Fruit fly (Drosophila melanogaster) whole organism, prepupa: Measurements from ENCODE around the gene CG32971.

Source experiments
- CG10631 ChIP-seq: fragments of 200-800 bp; sonication (Bioruptor generic); optimal IDR thresholded peaks from 2 replicates; lab custom pipeline; 2016; ENCODE audit warnings: missing biosample characterization, missing genetic modification characterization
- CG10669 ChIP-seq: fragments of 200-800 bp; sonication (Bioruptor generic); optimal IDR thresholded peaks from 3 replicates; lab custom pipeline; 2018; ENCODE audit warnings: missing biosample characterization, mild to moderate bottlenecking, missing genetic modification characterization, moderate library complexity
- CG11294 ChIP-seq: fragments of 200-800 bp; sonication (Bioruptor generic); IDR thresholded peaks from 2 replicates; pipeline ENCODE4 v1.3.6; 2022; ENCODE audit warnings: missing biosample characterization, missing genetic modification characterization
- CG11762 ChIP-seq: fragments of 200-800 bp; sonication (Bioruptor generic); optimal IDR thresholded peaks from 3 replicates; lab custom pipeline; 2016; ENCODE audit warnings: missing biosample characterization, missing genetic modification characterization; ENCODE audit not compliant: insufficient read depth
- CG11902 ChIP-seq: fragments of 200-800 bp; sonication (Bioruptor generic); optimal IDR thresholded peaks from 3 replicates; lab custom pipeline; 2016; ENCODE audit warnings: missing biosample characterization, missing genetic modification characterization
- CG15336 ChIP-seq: fragments of 200-800 bp; sonication (Bioruptor generic); IDR thresholded peaks from 2 replicates; pipeline ENCODE4 v1.3.6; 2022; ENCODE audit warnings: missing biosample characterization, missing genetic modification characterization
- CG1621 ChIP-seq: fragments of 200-800 bp; sonication (Bioruptor generic); optimal IDR thresholded peaks from 3 replicates; lab custom pipeline; 2018; ENCODE audit warnings: missing biosample characterization, mild to moderate bottlenecking, missing genetic modification characterization
- CG31627 ChIP-seq: fragments of 200-800 bp; sonication (Bioruptor generic); optimal IDR thresholded peaks from 3 replicates; lab custom pipeline; 2016; ENCODE audit warnings: missing biosample characterization, missing genetic modification characterization
- CG32006 ChIP-seq: fragments of 200-800 bp; sonication (Bioruptor generic); optimal IDR thresholded peaks from 3 replicates; lab custom pipeline; 2017; ENCODE audit warnings: missing biosample characterization, mild to moderate bottlenecking, missing genetic modification characterization
- CG3919 ChIP-seq: fragments of 200-800 bp; sonication (Bioruptor generic); optimal IDR thresholded peaks from 3 replicates; lab custom pipeline; 2016; ENCODE audit warnings: missing biosample characterization, missing genetic modification characterization
- CG4318 ChIP-seq: fragments of 200-800 bp; sonication (Bioruptor generic); optimal IDR thresholded peaks from 3 replicates; lab custom pipeline; 2017; ENCODE audit warnings: missing biosample characterization, mild to moderate bottlenecking, missing genetic modification characterization
- CG6163 ChIP-seq: fragments of 200-800 bp; sonication (Bioruptor generic); IDR thresholded peaks from 3 replicates; pipeline ENCODE4 v1.3.6; 2022; ENCODE audit warnings: missing biosample characterization, missing genetic modification characterization
- CG6808 ChIP-seq: fragments of 200-800 bp; sonication (Bioruptor generic); optimal IDR thresholded peaks from 3 replicates; lab custom pipeline; 2017; ENCODE audit warnings: missing biosample characterization, missing genetic modification characterization, mild to moderate bottlenecking, moderate library complexity, missing genetic modification reagents
- CG6854 ChIP-seq: fragments of 200-800 bp; sonication (Bioruptor generic); optimal IDR thresholded peaks from 2 replicates; lab custom pipeline; 2017; ENCODE audit warnings: missing biosample characterization, mild to moderate bottlenecking, missing genetic modification characterization
- CG7368 ChIP-seq: fragments of 200-800 bp; sonication (Bioruptor generic); optimal IDR thresholded peaks from 3 replicates; lab custom pipeline; 2016; ENCODE audit warnings: missing biosample characterization, missing genetic modification characterization
- CG8119 ChIP-seq: fragments of 200-800 bp; sonication (Bioruptor generic); IDR thresholded peaks from 3 replicates; pipeline ENCODE4 v1.3.6; 2022; ENCODE audit warnings: missing biosample characterization, missing genetic modification characterization
- CG8319 ChIP-seq: fragments of 200-800 bp; sonication (Bioruptor generic); optimal IDR thresholded peaks from 3 replicates; lab custom pipeline; 2016; ENCODE audit warnings: missing biosample characterization, missing genetic modification characterization
- CG8632 ChIP-seq: fragments of 200-800 bp; sonication (Bioruptor generic); optimal IDR thresholded peaks from 3 replicates; lab custom pipeline; 2016; ENCODE audit warnings: missing biosample characterization, missing genetic modification characterization
- Eip75B ChIP-seq: fragments of 200-800 bp; sonication (Bioruptor generic); optimal IDR thresholded peaks from 3 replicates; lab custom pipeline; 2016; ENCODE audit warnings: missing biosample characterization, missing genetic modification characterization
- Eip78C ChIP-seq: fragments of 200-800 bp; sonication (Bioruptor generic); peaks from one replicate; lab custom pipeline; 2016; ENCODE audit warnings: missing biosample characterization, missing genetic modification characterization
- Ets21C ChIP-seq: fragments of 200-800 bp; sonication (Bioruptor generic); optimal IDR thresholded peaks from 3 replicates; lab custom pipeline; 2016; ENCODE audit warnings: missing biosample characterization, missing genetic modification characterization
- Gug ChIP-seq: fragments of 200-800 bp; sonication (Bioruptor generic); IDR thresholded peaks from 2 replicates; pipeline ENCODE4 v1.3.6; 2022; ENCODE audit warnings: missing biosample characterization, missing genetic modification characterization
- Hr39 ChIP-seq: fragments of 200-800 bp; sonication (Bioruptor generic); optimal IDR thresholded peaks from 2 replicates; lab custom pipeline; 2016; ENCODE audit warnings: missing biosample characterization, missing genetic modification characterization
- Hr4 ChIP-seq: fragments of 200-800 bp; sonication (Bioruptor generic); optimal IDR thresholded peaks from 3 replicates; lab custom pipeline; 2016; ENCODE audit warnings: missing biosample characterization, missing genetic modification characterization
- Lpt ChIP-seq: fragments of 200-800 bp; sonication (Bioruptor generic); optimal IDR thresholded peaks from 3 replicates; lab custom pipeline; 2016; ENCODE audit warnings: missing biosample characterization, missing genetic modification characterization
- Met ChIP-seq: fragments of 200-800 bp; sonication (Bioruptor generic); optimal IDR thresholded peaks from 3 replicates; lab custom pipeline; 2016; ENCODE audit warnings: missing biosample characterization, missing genetic modification characterization
- Smox ChIP-seq: fragments of 200-800 bp; sonication (Bioruptor generic); optimal IDR thresholded peaks from 3 replicates; lab custom pipeline; 2016; ENCODE audit warnings: missing biosample characterization, missing genetic modification characterization
- Sox14 ChIP-seq: fragments of 200-800 bp; sonication (Bioruptor generic); optimal IDR thresholded peaks from 3 replicates; lab custom pipeline; 2016; ENCODE audit warnings: missing biosample characterization, missing genetic modification characterization
- Sox15 ChIP-seq: fragments of 200-800 bp; sonication (Bioruptor generic); optimal IDR thresholded peaks from 3 replicates; lab custom pipeline; 2016; ENCODE audit warnings: missing biosample characterization, missing genetic modification characterization
- achi ChIP-seq: fragments of 200-800 bp; sonication (Bioruptor generic); optimal IDR thresholded peaks from 3 replicates; lab custom pipeline; 2016; ENCODE audit warnings: missing biosample characterization, missing genetic modification characterization
- cyc ChIP-seq: fragments of 200-800 bp; sonication (Bioruptor generic); optimal IDR thresholded peaks from 3 replicates; lab custom pipeline; 2016; ENCODE audit warnings: missing biosample characterization, missing genetic modification characterization
- dac ChIP-seq: fragments of 200-800 bp; sonication (Bioruptor generic); optimal IDR thresholded peaks from 2 replicates; lab custom pipeline; 2017; ENCODE audit warnings: missing biosample characterization, mild to moderate bottlenecking, missing genetic modification characterization
- dsx ChIP-seq: fragments of 200-800 bp; optimal IDR thresholded peaks from 3 replicates; lab custom pipeline; 2019; ENCODE audit warnings: missing biosample characterization, mild to moderate bottlenecking, missing genetic modification characterization, moderate library complexity; ENCODE audit not compliant: poor library complexity, severe bottlenecking
- eg ChIP-seq: fragments of 200-800 bp; sonication (Bioruptor generic); IDR thresholded peaks from 3 replicates; pipeline ENCODE4 v1.3.6; 2022; ENCODE audit warnings: missing biosample characterization, missing genetic modification characterization
- fd59A ChIP-seq: fragments of 200-800 bp; sonication (Bioruptor generic); optimal IDR thresholded peaks from 2 replicates; lab custom pipeline; 2017; ENCODE audit warnings: missing biosample characterization, mild to moderate bottlenecking, missing genetic modification characterization, missing genetic modification reagents
- fd85E ChIP-seq: fragments of 200-800 bp; sonication (Bioruptor generic); optimal IDR thresholded peaks from 3 replicates; lab custom pipeline; 2016; ENCODE audit warnings: missing biosample characterization, missing genetic modification characterization
- fkh ChIP-seq: fragments of 200-800 bp; sonication (Bioruptor generic); optimal IDR thresholded peaks from 3 replicates; lab custom pipeline; 2017; ENCODE audit warnings: missing biosample characterization, mild to moderate bottlenecking, missing genetic modification characterization, moderate library complexity
- lz ChIP-seq: fragments of 200-800 bp; sonication (Bioruptor generic); optimal IDR thresholded peaks from 3 replicates; lab custom pipeline; 2016; ENCODE audit warnings: missing biosample characterization, missing genetic modification characterization
- pdm3 ChIP-seq: fragments of 200-800 bp; sonication (Bioruptor generic); optimal IDR thresholded peaks from 3 replicates; lab custom pipeline; 2016; ENCODE audit warnings: missing biosample characterization, missing genetic modification characterization
- salr ChIP-seq, 2 experiments: fragments of 200-800 bp; sonication (Bioruptor generic); optimal IDR thresholded peaks; 3 replicates each; lab custom pipeline; 2016 to 2018; ENCODE audit warnings: missing biosample characterization in 2 of 2, missing genetic modification characterization in 2 of 2, mild to moderate bottlenecking in 1 of 2
- spab ChIP-seq: fragments of 200-800 bp; sonication (Bioruptor generic); optimal IDR thresholded peaks from 2 replicates; lab custom pipeline; 2017; ENCODE audit warnings: missing biosample characterization, mild to moderate bottlenecking, missing genetic modification characterization, missing genetic modification reagents
- ss ChIP-seq, 2 experiments: fragments of 200-800 bp; sonication (Bioruptor generic); optimal IDR thresholded peaks; 2 replicates in 1 of 2; 3 replicates in 1 of 2; lab custom pipeline; 2017 to 2018; ENCODE audit warnings: mild to moderate bottlenecking in 2 of 2, missing biosample characterization in 2 of 2, missing genetic modification characterization in 2 of 2, moderate library complexity in 1 of 2
- svp ChIP-seq: fragments of 200-800 bp; sonication (Bioruptor generic); peaks from one replicate; lab custom pipeline; 2016; ENCODE audit warnings: missing biosample characterization, missing genetic modification characterization
- topi ChIP-seq: fragments of 200-800 bp; sonication (Bioruptor generic); optimal IDR thresholded peaks from 3 replicates; lab custom pipeline; 2016; ENCODE audit warnings: missing biosample characterization, missing genetic modification characterization
- vri ChIP-seq: fragments of 200-800 bp; sonication (Bioruptor generic); optimal IDR thresholded peaks from 3 replicates; lab custom pipeline; 2016; ENCODE audit warnings: missing biosample characterization, mild to moderate bottlenecking, missing genetic modification characterization

Gene CG32971

DNA sequence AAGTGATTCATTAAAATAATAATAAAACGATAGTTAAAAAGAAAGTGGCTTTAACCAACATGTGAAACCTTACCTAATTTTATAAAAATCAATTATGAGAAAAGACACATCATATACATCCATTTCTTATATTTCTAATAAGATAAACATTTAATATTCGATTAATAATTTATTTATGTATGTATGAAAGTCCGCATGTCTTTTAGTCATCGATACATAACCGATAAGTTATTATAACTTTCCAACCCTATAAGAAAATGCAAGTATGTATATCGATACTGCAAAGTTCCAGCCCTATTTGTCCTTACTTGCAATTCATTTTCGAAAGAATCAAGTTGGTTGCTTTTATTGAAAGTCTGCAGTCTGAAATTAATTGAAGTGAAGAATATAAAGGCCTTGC, at the start of gene CG32971:
Gene CG32971, plus strand, starts transcription at position 301 of the 400 bp plus-strand sequence.
- TF ChIP-seq CG4318 (GFP tag; lab: Kevin White, UChicago) (no peak), CG1621 (tag; lab: Kevin White, UChicago) (no peak), eg (GFP tag; lab: Robert Waterston, UW) (no peak), CG3919 (GFP tag; lab: Kevin White, UChicago) (no peak), CG7368 (no peak), salr (GFP tag; optimal IDR thresholded peaks at IDR 0.05; lab: Kevin White, UChicago) (no peak), CG15336 (no peak), lz (GFP tag; lab: Kevin White, UChicago) (no peak), CG10669 (no peak), CG8632 (GFP tag; lab: Kevin White, UChicago) (no peak), dsx (GFP tag; lab: Kevin White, UChicago) (no peak), svp (GFP tag; lab: Kevin White, UChicago) (no peak), Hr4 (GFP tag; lab: Kevin White, UChicago) (no peak), Eip75B (GFP tag; lab: Kevin White, UChicago) (no peak), CG8319 (GFP tag; lab: Kevin White, UChicago) (no peak), CG11902 (GFP tag; lab: Kevin White, UChicago) (no peak), CG6163 (no peak), Lpt (GFP tag; lab: Kevin White, UChicago) (no peak), dac (GFP tag; lab: Kevin White, UChicago) (no peak)

DNA sequence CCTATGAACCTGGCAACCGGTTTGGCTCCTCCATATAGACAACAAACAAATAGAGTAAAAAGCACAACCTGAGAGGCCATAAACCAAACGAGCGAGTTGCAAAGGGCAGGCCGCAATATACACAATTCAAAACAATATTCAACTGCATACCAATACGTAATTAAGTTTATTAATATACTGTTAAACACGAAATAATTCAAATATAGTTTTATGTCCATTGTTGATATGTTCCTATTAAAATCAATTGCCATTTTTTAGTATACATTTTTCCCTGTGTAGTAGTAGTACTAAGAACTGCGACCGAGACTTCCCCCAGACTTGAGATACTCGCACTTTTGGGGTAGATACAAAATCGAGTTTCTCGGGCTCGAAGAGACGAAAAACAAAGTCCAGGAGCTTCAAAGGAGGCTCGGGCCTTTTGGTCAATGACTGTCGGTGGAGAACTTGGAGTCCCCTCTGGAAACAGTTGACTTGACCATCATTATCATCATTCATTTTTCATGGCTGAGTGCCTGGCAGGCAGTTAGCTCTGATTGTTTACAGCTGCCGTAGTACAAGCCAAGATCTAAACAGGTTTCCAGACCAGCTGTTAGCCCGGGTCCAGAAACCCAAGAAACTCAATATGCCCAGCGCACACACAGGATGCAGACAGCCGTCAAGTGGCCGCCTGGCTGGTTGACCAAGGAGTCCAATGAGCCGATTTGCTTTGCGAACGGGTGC, 48.5 kb upstream of the CG32971 start:
- TF ChIP-seq ss (GFP tag; optimal IDR thresholded peaks at IDR 0.05; lab: Kevin White, UChicago) (peak; percentile 91 to 93), CG4318 (GFP tag; lab: Kevin White, UChicago) (peak; percentile 14), CG32006 (GFP tag; lab: Kevin White, UChicago) (peak; percentile 77), CG6163 (peak; percentile 88), Sox14 (GFP tag; lab: Kevin White, UChicago) (peak; percentile 90), CG10669 (peak; percentile 92), lz (GFP tag; lab: Kevin White, UChicago) (peak; percentile 80), Sox15 (GFP tag; lab: Kevin White, UChicago) (peak; percentile 53), Smox (GFP tag; lab: Kevin White, UChicago) (peak; percentile 79), Ets21C (GFP tag; lab: Kevin White, UChicago) (peak; percentile 63), Hr4 (GFP tag; lab: Kevin White, UChicago) (peak; percentile 59), fkh (GFP tag; lab: Kevin White, UChicago) (no peak), spab (GFP tag; lab: Kevin White, UChicago) (peak; percentile 93), CG3919 (GFP tag; lab: Kevin White, UChicago) (peak; percentile 92), CG6854 (GFP tag; lab: Kevin White, UChicago) (peak; percentile 38), pdm3 (GFP tag; lab: Kevin White, UChicago) (peak; percentile 84), fd59A (peak; percentile 90), eg (GFP tag; lab: Robert Waterston, UW) (peak; percentile 82), CG8632 (GFP tag; lab: Kevin White, UChicago) (peak; percentile 80), CG11294 (GFP tag; lab: Robert Waterston, UW) (0 out of 2 replicates have a peak, but pooled peaks have one; percentile 53), Gug (GFP tag; lab: Robert Waterston, UW) (peak; percentile 72), svp (GFP tag; lab: Kevin White, UChicago) (peak; percentile 88), CG11762 (peak; percentile 84), Eip75B (GFP tag; lab: Kevin White, UChicago) (peak; percentile 92), salr (GFP tag; optimal IDR thresholded peaks at IDR 0.05; lab: Kevin White, UChicago) (peak; percentile 67 to 85), CG31627 (GFP tag; lab: Kevin White, UChicago) (peak; percentile 73), topi (GFP tag; lab: Kevin White, UChicago) (peak; percentile 83), cyc (GFP tag; lab: Kevin White, UChicago) (peak; percentile 83), CG6808 (GFP tag; lab: Kevin White, UChicago) (peak; percentile 92), CG10631 (GFP tag; lab: Kevin White, UChicago) (peak; percentile 95), CG8119 (GFP tag; lab: Robert Waterston, UW) (peak; percentile 84), dac (GFP tag; lab: Kevin White, UChicago) (peak; percentile 28), Met (GFP tag; lab: Kevin White, UChicago) (peak; percentile 85), CG11902 (GFP tag; lab: Kevin White, UChicago) (peak; percentile 57), CG8319 (GFP tag; lab: Kevin White, UChicago) (peak; percentile 68), Eip78C (peak; percentile 97), CG7368 (peak; percentile 78), fd85E (GFP tag; lab: Kevin White, UChicago) (peak; percentile 61), vri (peak; percentile 69), CG15336 (peak; percentile 87), Lpt (GFP tag; lab: Kevin White, UChicago) (peak; percentile 83), Hr39 (GFP tag; lab: Kevin White, UChicago) (peak; percentile 58), achi (GFP tag; lab: Kevin White, UChicago) (peak; percentile 89)
